Worm (Caenorhabditis elegans) whole organism, L4 larva: ENCODE results near the gene R11G1.1.

Experiments used
- T26A8.4 ChIP-seq: fragments of 200-800 bp; sonication (Bioruptor generic); IDR thresholded peaks from 2 replicates; pipeline ENCODE4 v1.3.6; 2022; ENCODE audit warnings: missing genetic modification characterization, missing compliant biosample characterization
- daf-8 ChIP-seq: fragments of 200-800 bp; sonication (Bioruptor generic); IDR thresholded peaks from 2 replicates; pipeline ENCODE4 v1.3.6; 2022; ENCODE audit warnings: missing genetic modification characterization, missing compliant biosample characterization
- dve-1 ChIP-seq: sonication (generic microtip); optimal IDR thresholded peaks from 2 replicates; lab custom pipeline; 2017; ENCODE audit warnings: antibody characterized with exemption, mild to moderate bottlenecking, missing genetic modification characterization, missing compliant biosample characterization; ENCODE audit not compliant: insufficient read depth

DNA sequence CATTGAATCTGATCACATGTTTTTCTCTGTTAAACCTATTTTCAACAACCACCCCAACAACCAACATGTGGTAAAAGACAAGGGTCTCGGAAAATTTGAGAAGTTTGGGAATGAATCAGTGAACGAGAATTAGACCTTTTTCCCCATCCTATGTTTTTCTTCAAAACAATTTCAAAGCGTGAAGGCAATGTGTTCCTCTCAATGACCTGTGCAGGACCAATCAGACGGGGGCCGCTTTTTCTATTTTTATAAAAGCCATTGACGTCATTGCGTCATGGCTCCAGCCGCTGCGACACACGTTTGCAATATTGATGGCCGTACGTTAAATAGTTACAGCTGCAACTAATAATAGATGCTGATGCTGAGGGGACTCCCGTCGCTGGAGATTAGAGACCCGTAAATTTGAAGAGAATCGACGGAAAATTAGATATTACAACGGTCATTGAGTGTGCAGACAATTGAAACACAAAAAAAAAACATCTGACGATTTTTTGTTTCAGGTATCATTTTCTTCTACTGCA lies 52.3 kb downstream of the R11G1.1 start:
- TF ChIP-seq daf-8 (GFP tag; lab: Robert Waterston, UW), result no peak
- no peak for TF ChIP-seq dve-1 (tag; lab: Kevin White, UChicago)
- TF ChIP-seq T26A8.4 (GFP tag; lab: Robert Waterston, UW), result no peak
